Worm (Caenorhabditis elegans): Measurements from ENCODE around the gene Y53F4B.7.
"Not testable (repeated sequence)": the region's sequence is repeated elsewhere in the genome, so short reads cannot be mapped to it uniquely, and the experiment has no call there.

The Y53F4B.7 gene

DNA sequence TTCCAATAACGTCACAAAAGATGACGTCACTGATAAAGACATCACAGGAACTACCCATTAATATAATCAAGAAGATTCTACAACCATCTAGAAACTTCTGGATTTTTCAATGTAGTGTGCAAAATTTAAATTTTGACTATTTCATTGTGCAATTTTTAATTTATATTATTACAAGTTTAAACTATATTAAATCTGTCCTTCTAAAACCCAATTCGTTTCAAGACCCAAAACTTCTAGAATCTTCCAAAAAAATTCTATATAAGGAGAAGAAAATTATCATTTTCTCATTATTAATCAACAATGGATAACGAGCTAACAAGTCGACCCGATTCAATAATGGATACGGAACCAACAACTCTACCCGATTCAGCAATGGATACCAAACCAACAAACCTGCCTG is at the start of gene Y53F4B.7:
Gene Y53F4B.7 (plus strand): TSS at position 301 of the 400 bp plus-strand sequence.
- TF ChIP-seq nhr-12 (tag; optimal IDR thresholded peaks at IDR 0.05); sma-3 (GFP tag; optimal IDR thresholded peaks at IDR 0.05); snpc-4 (tag; optimal IDR thresholded peaks at IDR 0.05): not testable (repeated sequence)

ce11 chrII:14945518-14945917 is 47.2 kb upstream of the Y53F4B.7 start:
- TF ChIP-seq snpc-4 (tag; optimal IDR thresholded peaks at IDR 0.05) (peak; percentile 76), nhr-21 (tag; optimal IDR thresholded peaks at IDR 0.05) (no peak), ztf-1 (GFP tag; conservative IDR thresholded peaks at IDR 0.05) (no peak), zag-1 (tag; optimal IDR thresholded peaks at IDR 0.05) (no peak), nhr-12 (tag; optimal IDR thresholded peaks at IDR 0.05) (no peak), sma-9 (GFP tag; optimal IDR thresholded peaks at IDR 0.05) (no peak), sma-9 (tag; optimal IDR thresholded peaks at IDR 0.05) (no peak)

DNA sequence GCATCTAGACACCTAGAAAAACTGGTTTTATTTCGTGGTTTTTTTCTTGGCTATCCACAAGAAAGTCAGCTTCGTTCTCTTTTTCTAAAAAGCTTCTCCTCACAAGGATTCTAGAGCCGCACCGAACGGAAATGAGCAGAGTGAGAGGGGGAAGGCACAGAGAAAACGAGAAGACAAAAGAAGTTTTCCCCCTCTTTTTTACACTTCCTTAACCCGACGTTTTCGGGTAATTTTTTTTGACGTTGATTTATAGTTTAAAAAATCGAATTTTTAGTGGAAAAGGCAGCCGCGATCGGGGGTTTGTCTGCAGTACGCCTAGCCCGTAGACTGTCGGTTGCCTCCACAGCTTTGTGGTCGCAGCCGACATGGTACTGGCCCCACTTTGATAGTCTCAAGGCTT is 46.2 kb upstream of the Y53F4B.7 start:
- TF ChIP-seq unc-55 (GFP tag; optimal IDR thresholded peaks at IDR 0.05) (peak; percentile 14), nhr-11 (tag; optimal IDR thresholded peaks at IDR 0.05) (no peak)

ce11 chrII:14952464-14953064 is 40.1 kb upstream of the Y53F4B.7 start:
- TF ChIP-seq ztf-1 (GFP tag; conservative IDR thresholded peaks at IDR 0.05): no peak
- TF ChIP-seq lsy-2 (tag; optimal IDR thresholded peaks at IDR 0.05): no peak
- TF ChIP-seq skn-1 (tag; optimal IDR thresholded peaks at IDR 0.05): no peak
- no peak for TF ChIP-seq elt-1 (tag; optimal IDR thresholded peaks at IDR 0.05)
- no peak for TF ChIP-seq zag-1 (tag; optimal IDR thresholded peaks at IDR 0.05)

DNA sequence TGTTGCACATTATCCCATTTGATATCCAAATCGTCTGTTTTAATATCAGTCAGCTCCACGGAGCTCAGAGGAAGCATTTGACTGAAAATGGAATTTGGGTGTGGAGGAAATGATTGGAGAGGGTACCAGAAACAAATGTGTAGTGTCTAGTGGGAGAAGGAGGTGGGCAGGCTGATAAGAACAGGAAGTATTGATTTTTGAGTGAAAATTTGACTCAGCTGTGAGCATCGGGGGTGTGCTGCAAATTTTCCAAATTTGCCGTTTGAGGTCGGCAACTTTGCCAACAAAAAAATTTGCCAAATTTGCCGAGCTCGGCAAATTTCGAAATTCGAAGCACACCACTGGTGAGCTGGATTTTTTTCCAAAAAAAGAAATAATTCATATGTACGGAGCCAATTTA is 34.6 kb upstream of the Y53F4B.7 start, which contains the start of gene Y53F4B.1:
Gene Y53F4B.1 (minus strand): TSS at position 101 of the 400 bp plus-strand sequence.
- TF ChIP-seq fos-1 (tag; optimal IDR thresholded peaks at IDR 0.05): peak; percentile 26
- no peak for TF ChIP-seq sma-3 (GFP tag; optimal IDR thresholded peaks at IDR 0.05)

DNA sequence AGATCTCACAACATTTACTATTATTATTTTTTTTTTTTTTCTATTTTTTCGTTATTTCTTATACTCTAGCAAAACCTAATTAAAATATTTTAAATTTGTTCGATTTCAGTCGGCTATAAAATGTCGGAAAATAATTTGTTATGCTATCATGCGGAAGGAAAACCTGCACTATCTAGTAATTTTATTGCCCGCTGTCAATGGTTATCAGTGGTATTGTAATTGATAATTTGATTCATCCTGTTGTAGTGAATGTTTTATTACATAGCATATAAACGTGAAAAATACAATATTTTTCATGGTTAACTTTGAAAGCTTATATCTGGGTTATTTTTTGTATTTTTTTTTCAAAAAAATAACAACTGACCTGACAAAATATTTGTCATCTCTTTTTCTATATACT is 33.4 kb upstream of the Y53F4B.7 start:
- TF ChIP-seq lin-13 (GFP tag; optimal IDR thresholded peaks at IDR 0.05): no peak
- TF ChIP-seq fos-1 (tag; optimal IDR thresholded peaks at IDR 0.05): peak; percentile 89

DNA sequence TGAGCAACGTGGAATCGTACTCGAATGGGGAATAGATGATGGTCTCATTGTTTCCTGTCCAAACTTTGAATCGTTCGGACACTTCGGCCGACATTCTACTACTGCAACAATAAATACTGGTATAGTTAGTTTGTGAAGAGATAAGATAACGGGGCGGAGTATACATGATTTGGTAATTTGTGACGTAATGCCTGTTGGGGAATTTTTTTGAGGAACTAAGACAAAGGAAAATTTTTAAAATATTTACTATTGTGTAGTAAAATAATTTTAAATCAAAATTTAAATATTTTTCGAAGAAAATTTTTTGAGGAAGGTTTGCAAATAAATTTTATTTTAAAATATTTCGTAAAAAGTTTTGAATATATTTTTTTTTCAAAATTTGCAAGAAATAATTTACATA is 28.7 kb upstream of the Y53F4B.7 start, which contains the start of gene elo-9:
Gene elo-9 (minus strand): TSS at position 101 of the 400 bp plus-strand sequence.
- no peak for TF ChIP-seq nhr-21 (tag; optimal IDR thresholded peaks at IDR 0.05)
- TF ChIP-seq nhr-77 (tag; optimal IDR thresholded peaks at IDR 0.05): no peak
- no peak for TF ChIP-seq unc-55 (GFP tag; optimal IDR thresholded peaks at IDR 0.05)
- TF ChIP-seq peb-1 (tag; optimal IDR thresholded peaks at IDR 0.05): no peak

- TF ChIP-seq fos-1 (tag; optimal IDR thresholded peaks at IDR 0.05) (peak; percentile 88), crh-2 (tag; optimal IDR thresholded peaks at IDR 0.05) (peak; percentile 4), gmeb-1 (tag; optimal IDR thresholded peaks at IDR 0.05) (no peak)
Measured at ce11 chrII:14964877-14965276, 27.8 kb upstream of the Y53F4B.7 start.

ce11 chrII:14966420-14966819 is 26.3 kb upstream of the Y53F4B.7 start:
- TF ChIP-seq nhr-129 (tag; optimal IDR thresholded peaks at IDR 0.05): no peak
- no peak for TF ChIP-seq mab-5 (tag; optimal IDR thresholded peaks at IDR 0.05)
- TF ChIP-seq unc-55 (GFP tag; optimal IDR thresholded peaks at IDR 0.05): no peak
- TF ChIP-seq nhr-25 (tag; optimal IDR thresholded peaks at IDR 0.05): no peak
- no peak for TF ChIP-seq skn-1 (tag; optimal IDR thresholded peaks at IDR 0.05)
- no peak for TF ChIP-seq dmd-4 (tag; optimal IDR thresholded peaks at IDR 0.05)
- TF ChIP-seq lin-13 (GFP tag; optimal IDR thresholded peaks at IDR 0.05): no peak
- no peak for TF ChIP-seq ceh-82 (tag; optimal IDR thresholded peaks at IDR 0.05)
- TF ChIP-seq ztf-11 (tag; optimal IDR thresholded peaks at IDR 0.05): no peak
- no peak for TF ChIP-seq zag-1 (tag; optimal IDR thresholded peaks at IDR 0.05)
- no peak for TF ChIP-seq blmp-1 (tag; optimal IDR thresholded peaks at IDR 0.05; ENCODE audit: insufficient read depth)
- TF ChIP-seq C34F6.9 (tag; optimal IDR thresholded peaks at IDR 0.05): no peak
- no peak for TF ChIP-seq elt-1 (tag; optimal IDR thresholded peaks at IDR 0.05)
